Fruit fly (Drosophila melanogaster) whole organism, embryonic: ENCODE measurements around the gene DCTN1-p150.

Source experiments
- Abd-B ChIP-seq: fragments of 200-800 bp; sonication (Bioruptor generic); optimal IDR thresholded peaks from 2 replicates; lab custom pipeline; 2018; ENCODE audit warnings: missing biosample characterization, mild to moderate bottlenecking, missing genetic modification characterization, moderate library complexity
- Awh ChIP-seq: fragments of 200-800 bp; sonication (Bioruptor generic); IDR thresholded peaks from 2 replicates; pipeline ENCODE4, ENCODE4 v1.3.6; 2022; ENCODE audit warnings: missing biosample characterization, missing genetic modification characterization
- B-H2 ChIP-seq: fragments of 200-800 bp; sonication (Bioruptor generic); optimal IDR thresholded peaks from 2 replicates; lab custom pipeline; 2018; ENCODE audit warnings: missing biosample characterization, mild to moderate bottlenecking, missing genetic modification characterization
- BtbVII ChIP-seq: fragments of 200-800 bp; sonication (Bioruptor generic); optimal IDR thresholded peaks from 3 replicates; lab custom pipeline; 2017; ENCODE audit warnings: missing biosample characterization, mild to moderate bottlenecking, missing genetic modification characterization
- CG10462 ChIP-seq: fragments of 200-800 bp; sonication (Bioruptor generic); optimal IDR thresholded peaks from 2 replicates; lab custom pipeline; 2016; ENCODE audit warnings: missing biosample characterization, missing genetic modification characterization
- CG11560 ChIP-seq: fragments of 200-800 bp; sonication (Bioruptor generic); IDR thresholded peaks from 3 replicates; pipeline ENCODE4 v1.3.6; 2022; ENCODE audit warnings: missing biosample characterization, missing genetic modification characterization
- CG13287 ChIP-seq: fragments of 200-800 bp; sonication (Bioruptor generic); IDR thresholded peaks from 2 replicates; pipeline ENCODE4 v1.3.6; 2022; ENCODE audit warnings: missing biosample characterization, missing genetic modification characterization; ENCODE audit not compliant: partially characterized antibody
- CG13296 ChIP-seq: fragments of 200-800 bp; sonication (Bioruptor generic); optimal IDR thresholded peaks from 3 replicates; lab custom pipeline; 2018; ENCODE audit warnings: missing biosample characterization, mild to moderate bottlenecking, missing genetic modification characterization
- CG16779 ChIP-seq: fragments of 200-800 bp; sonication (Bioruptor generic); IDR thresholded peaks from 2 replicates; pipeline ENCODE4 v1.3.6; 2022; ENCODE audit warnings: missing biosample characterization, missing genetic modification characterization
- CG16813 ChIP-seq: fragments of 200-800 bp; sonication (Bioruptor generic); IDR thresholded peaks from 3 replicates; pipeline ENCODE4 v1.3.6; 2022; ENCODE audit warnings: missing biosample characterization, missing genetic modification characterization; ENCODE audit not compliant: partially characterized antibody
- CG17385 ChIP-seq: fragments of 200-800 bp; sonication (Bioruptor generic); optimal IDR thresholded peaks from 3 replicates; lab custom pipeline; 2018; ENCODE audit warnings: missing biosample characterization, mild to moderate bottlenecking, missing genetic modification characterization
- CG2129 ChIP-seq: fragments of 200-800 bp; sonication (Bioruptor generic); IDR thresholded peaks from 2 replicates; pipeline ENCODE4 v1.3.6; 2022; ENCODE audit warnings: missing biosample characterization, missing genetic modification characterization; ENCODE audit not compliant: partially characterized antibody
- CG30403 ChIP-seq: fragments of 200-800 bp; sonication (Bioruptor generic); optimal IDR thresholded peaks from 3 replicates; lab custom pipeline; 2016; ENCODE audit warnings: missing biosample characterization, missing genetic modification characterization
- CG31441 ChIP-seq: fragments of 200-800 bp; sonication (Bioruptor generic); IDR thresholded peaks from 2 replicates; pipeline ENCODE4 v1.3.6; 2022; ENCODE audit warnings: missing biosample characterization, missing genetic modification characterization
- CG3726 ChIP-seq: fragments of 200-800 bp; sonication (Bioruptor generic); IDR thresholded peaks from 3 replicates; pipeline ENCODE4, ENCODE4 v1.3.6; 2022; ENCODE audit warnings: missing biosample characterization, missing genetic modification characterization
- CG8089 ChIP-seq: fragments of 200-800 bp; sonication (Bioruptor generic); optimal IDR thresholded peaks from 3 replicates; lab custom pipeline; 2016; ENCODE audit warnings: missing biosample characterization, missing genetic modification characterization
- CG8281 ChIP-seq: fragments of 200-800 bp; sonication (Bioruptor generic); optimal IDR thresholded peaks from 2 replicates; lab custom pipeline; 2018; ENCODE audit warnings: missing biosample characterization, mild to moderate bottlenecking, missing genetic modification characterization, moderate library complexity
- CG8944 ChIP-seq: fragments of 200-800 bp; sonication (Bioruptor generic); optimal IDR thresholded peaks from 3 replicates; lab custom pipeline; 2016; ENCODE audit warnings: missing biosample characterization, missing genetic modification characterization
- CG9932 ChIP-seq: fragments of 200-800 bp; sonication (Bioruptor generic); IDR thresholded peaks from 2 replicates; pipeline ENCODE4 v1.3.6; 2022; ENCODE audit warnings: missing biosample characterization, missing genetic modification characterization
- Deaf1 ChIP-seq: fragments of 200-800 bp; optimal IDR thresholded peaks from 3 replicates; lab custom pipeline; 2019; ENCODE audit warnings: missing biosample characterization, mild to moderate bottlenecking, missing genetic modification characterization, moderate library complexity
- Dek ChIP-seq: fragments of 200-800 bp; sonication (Bioruptor generic); optimal IDR thresholded peaks from 3 replicates; lab custom pipeline; 2019; ENCODE audit warnings: missing biosample characterization, mild to moderate bottlenecking, missing genetic modification characterization, moderate library complexity
- Dref ChIP-seq: fragments of 200-800 bp; sonication (Bioruptor generic); IDR thresholded peaks from 2 replicates; pipeline ENCODE4 v1.3.6; 2022; ENCODE audit warnings: missing biosample characterization, missing genetic modification characterization
- Ets97D ChIP-seq: fragments of 200-800 bp; sonication (Bioruptor generic); optimal IDR thresholded peaks from 3 replicates; lab custom pipeline; 2016; ENCODE audit warnings: missing biosample characterization, missing genetic modification characterization
- Hey ChIP-seq: fragments of 200-800 bp; sonication (Bioruptor generic); optimal IDR thresholded peaks from 3 replicates; lab custom pipeline; 2018; ENCODE audit warnings: missing biosample characterization, mild to moderate bottlenecking, missing genetic modification characterization
- Hmx ChIP-seq: fragments of 200-800 bp; sonication (Bioruptor generic); optimal IDR thresholded peaks from 2 replicates; lab custom pipeline; 2016; ENCODE audit warnings: missing biosample characterization, missing genetic modification characterization
- Lim3 ChIP-seq: fragments of 200-800 bp; sonication (Bioruptor generic); IDR thresholded peaks from 2 replicates; pipeline ENCODE4 v1.3.6; 2022; ENCODE audit warnings: missing biosample characterization, missing genetic modification characterization
- Mad ChIP-seq: fragments of 200-800 bp; sonication (Bioruptor generic); optimal IDR thresholded peaks from 2 replicates; lab custom pipeline; 2016; ENCODE audit warnings: missing biosample characterization, missing genetic modification characterization
- Meics ChIP-seq: fragments of 200-800 bp; sonication (Bioruptor generic); optimal IDR thresholded peaks from 2 replicates; lab custom pipeline; 2017; ENCODE audit warnings: missing biosample characterization, mild to moderate bottlenecking, missing genetic modification characterization
- Ptx1 ChIP-seq: fragments of 200-800 bp; sonication (Bioruptor generic); IDR thresholded peaks from 2 replicates; pipeline ENCODE4 v1.3.6; 2022; ENCODE audit warnings: missing biosample characterization, missing genetic modification characterization
- Sox102F ChIP-seq: fragments of 200-800 bp; sonication (Bioruptor generic); optimal IDR thresholded peaks from 2 replicates; lab custom pipeline; 2018; ENCODE audit warnings: missing biosample characterization, mild to moderate bottlenecking, missing genetic modification characterization, moderate library complexity
- Taf1 ChIP-seq: fragments of 200-800 bp; sonication (Bioruptor generic); IDR thresholded peaks from 2 replicates; pipeline ENCODE4 v1.3.6; 2022; ENCODE audit warnings: missing biosample characterization, missing genetic modification characterization
- Xbp1 ChIP-seq: fragments of 200-800 bp; sonication (Bioruptor generic); optimal IDR thresholded peaks from 3 replicates; lab custom pipeline; 2016; ENCODE audit warnings: missing biosample characterization, mild to moderate bottlenecking, missing genetic modification characterization
- ap ChIP-seq: fragments of 200-800 bp; sonication (Bioruptor generic); IDR thresholded peaks from 2 replicates; pipeline ENCODE4 v1.3.6; 2022; ENCODE audit warnings: missing biosample characterization, missing genetic modification characterization
- ara ChIP-seq: fragments of 200-800 bp; sonication (Bioruptor generic); IDR thresholded peaks from 2 replicates; pipeline ENCODE4 v1.3.6; 2022; ENCODE audit warnings: missing biosample characterization, missing genetic modification characterization
- bab2 ChIP-seq: fragments of 200-800 bp; sonication (Bioruptor generic); optimal IDR thresholded peaks from 2 replicates; lab custom pipeline; 2016; ENCODE audit warnings: missing biosample characterization, missing genetic modification characterization
- bbx ChIP-seq: fragments of 200-800 bp; sonication (Bioruptor generic); IDR thresholded peaks from 2 replicates; pipeline ENCODE4 v1.3.6; 2022; ENCODE audit warnings: missing biosample characterization, missing genetic modification characterization; ENCODE audit not compliant: partially characterized antibody
- disco-r ChIP-seq: fragments of 200-800 bp; sonication (Bioruptor generic); optimal IDR thresholded peaks from 2 replicates; lab custom pipeline; 2016; ENCODE audit warnings: missing biosample characterization, missing genetic modification characterization
- dmrt99B ChIP-seq: fragments of 200-800 bp; sonication (Bioruptor generic); optimal IDR thresholded peaks from 2 replicates; lab custom pipeline; 2018; ENCODE audit warnings: missing biosample characterization, mild to moderate bottlenecking, missing genetic modification characterization, moderate library complexity
- fd96Cb ChIP-seq: fragments of 200-800 bp; sonication (Bioruptor generic); optimal IDR thresholded peaks from 2 replicates; lab custom pipeline; 2018; ENCODE audit warnings: missing biosample characterization, mild to moderate bottlenecking, missing genetic modification characterization, moderate library complexity
- ftz-f1 ChIP-seq: fragments of 200-800 bp; sonication (Bioruptor generic); optimal IDR thresholded peaks from 2 replicates; lab custom pipeline; 2016; ENCODE audit warnings: missing biosample characterization, missing genetic modification characterization
- hbn ChIP-seq: fragments of 200-800 bp; sonication (Bioruptor generic); IDR thresholded peaks from 2 replicates; pipeline ENCODE4 v1.3.6; 2022; ENCODE audit warnings: missing biosample characterization, missing genetic modification characterization; ENCODE audit not compliant: partially characterized antibody
- insv ChIP-seq, 2 experiments: fragments of 200-800 bp; sonication (Bioruptor generic); optimal IDR thresholded peaks; 3 replicates each; lab custom pipeline; 2016 to 2018; ENCODE audit warnings: missing biosample characterization in 2 of 2, missing genetic modification characterization in 2 of 2
- lov ChIP-seq, 2 experiments: fragments of 200-800 bp in 1 of 2; fragments of >200 bp in 1 of 2; sonication (Bioruptor generic) in 1 of 2; IDR thresholded peaks in 1 of 2; optimal IDR thresholded peaks in 1 of 2; 2 replicates in 1 of 2; 3 replicates in 1 of 2; pipeline versions ENCODE4 v1.3.6 to Lab custom; 2017 to 2022; ENCODE audit warnings: missing biosample characterization in 1 of 2, missing genetic modification characterization in 1 of 2
- luna ChIP-seq: fragments of 200-800 bp; sonication (Bioruptor generic); optimal IDR thresholded peaks from 2 replicates; lab custom pipeline; 2016; ENCODE audit warnings: missing biosample characterization, missing genetic modification characterization
- otp ChIP-seq: fragments of 200-800 bp; sonication (Bioruptor generic); IDR thresholded peaks from 3 replicates; pipeline ENCODE4, ENCODE4 v1.3.6; 2022; ENCODE audit warnings: missing biosample characterization, missing genetic modification characterization
- scrt ChIP-seq: fragments of 200-800 bp; sonication (Bioruptor generic); optimal IDR thresholded peaks from 2 replicates; lab custom pipeline; 2018; ENCODE audit warnings: missing biosample characterization, mild to moderate bottlenecking, missing genetic modification characterization, moderate library complexity
- slou ChIP-seq: fragments of 200-800 bp; sonication (Bioruptor generic); optimal IDR thresholded peaks from 3 replicates; lab custom pipeline; 2016; ENCODE audit warnings: missing biosample characterization, missing genetic modification characterization
- sr ChIP-seq: fragments of 200-800 bp; sonication (Bioruptor generic); IDR thresholded peaks from 3 replicates; pipeline ENCODE4 v1.3.6; 2022; ENCODE audit warnings: missing biosample characterization, missing genetic modification characterization
- sug ChIP-seq: fragments of 200-800 bp; optimal IDR thresholded peaks from 2 replicates; lab custom pipeline; 2019; ENCODE audit warnings: missing biosample characterization, mild to moderate bottlenecking, missing genetic modification characterization, moderate library complexity
- tap ChIP-seq: fragments of 200-800 bp; optimal IDR thresholded peaks from 3 replicates; lab custom pipeline; 2019; ENCODE audit warnings: missing biosample characterization, mild to moderate bottlenecking, missing genetic modification characterization, moderate library complexity
- trh ChIP-seq: fragments of 200-800 bp; sonication (Bioruptor generic); optimal IDR thresholded peaks from 2 replicates; lab custom pipeline; 2016; ENCODE audit warnings: missing biosample characterization, missing genetic modification characterization
- ttk ChIP-seq: fragments of 200-800 bp; sonication (Bioruptor generic); IDR thresholded peaks from 2 replicates; pipeline ENCODE4 v2.1.2; 2022; ENCODE audit warnings: missing biosample characterization, missing genetic modification characterization

Gene DCTN1-p150

dm6 chr3L:13939151-13939499, 9.9 kb downstream of the DCTN1-p150 start, which contains the start of gene CG32137:
Gene CG32137 (plus strand): TSS chr3L:13939250.
- TF ChIP-seq CG30403 (GFP tag; lab: Kevin White, UChicago) (no peak), Lim3 (GFP tag; lab: Robert Waterston, UW) (no peak), Dek (tag; lab: Kevin White, UChicago) (no peak), CG8281 (no peak), sug (tag; lab: Kevin White, UChicago) (no peak), CG16813 (0 out of 3 replicates have a peak, but pooled peaks have one; percentile 34), CG17385 (GFP tag; lab: Kevin White, UChicago) (no peak), bab2 (GFP tag; lab: Kevin White, UChicago) (no peak), CG10462 (no peak), ara (GFP tag; lab: Robert Waterston, UW) (no peak), otp (GFP tag; lab: Robert Waterston, UW) (no peak), Dref (GFP tag; lab: Robert Waterston, UW) (no peak), CG2129 (no peak), Deaf1 (tag; lab: Kevin White, UChicago) (peak; percentile 99), ftz-f1 (GFP tag; lab: Kevin White, UChicago) (peak; percentile 12), Hey (tag; lab: Kevin White, UChicago) (no peak), CG31441 (no peak), Sox102F (GFP tag; lab: Kevin White, UChicago) (no peak), CG13296 (no peak), Meics (GFP tag; lab: Kevin White, UChicago) (peak; percentile 99), bbx (peak; percentile 68), slou (GFP tag; lab: Kevin White, UChicago) (no peak), trh (no peak), Hmx (GFP tag; lab: Kevin White, UChicago) (no peak), Xbp1 (GFP tag; lab: Kevin White, UChicago) (no peak), CG8944 (GFP tag; lab: Kevin White, UChicago) (no peak), ap (GFP tag; lab: Robert Waterston, UW) (no peak), CG8089 (no peak), dmrt99B (tag; lab: Kevin White, UChicago) (no peak), scrt (GFP tag; lab: Kevin White, UChicago) (no peak), ttk (GFP tag; lab: Robert Waterston, UW) (no peak), Awh (no peak), disco-r (GFP tag; lab: Kevin White, UChicago) (no peak), hbn (0 out of 2 replicates have a peak, but pooled peaks have one; percentile 26), CG3726 (GFP tag; lab: Robert Waterston, UW) (no peak), sr (peak; percentile 59; the same call in 1 of the 3 replicates), Ptx1 (GFP tag; lab: Robert Waterston, UW) (no peak), fd96Cb (tag; lab: Kevin White, UChicago) (no peak), CG11560 (tag; lab: Robert Waterston, UW) (no peak), Mad (GFP tag; lab: Kevin White, UChicago) (no peak), lov (optimal IDR thresholded peaks at IDR 0.05; lab: Kevin White, UChicago) (no peak), lov (GFP tag; IDR thresholded peaks at IDR 0.05; lab: Robert Waterston, UW) (no peak), tap (tag; lab: Kevin White, UChicago) (no peak), insv (GFP tag; optimal IDR thresholded peaks at IDR 0.05; lab: Kevin White, UChicago) (no peak), BtbVII (no peak), CG9932 (no peak), Ets97D (GFP tag; lab: Kevin White, UChicago) (no peak), luna (GFP tag; lab: Kevin White, UChicago) (no peak), CG16779 (GFP tag; lab: Robert Waterston, UW) (no peak), Taf1 (GFP tag; lab: Robert Waterston, UW) (no peak), CG13287 (peak; percentile 67), Abd-B (GFP tag; lab: Kevin White, UChicago) (no peak), B-H2 (GFP tag; lab: Kevin White, UChicago) (peak; percentile 10)
